Worm (Caenorhabditis elegans): ENCODE measurements around the gene sre-14.

The sre-14 gene

DNA sequence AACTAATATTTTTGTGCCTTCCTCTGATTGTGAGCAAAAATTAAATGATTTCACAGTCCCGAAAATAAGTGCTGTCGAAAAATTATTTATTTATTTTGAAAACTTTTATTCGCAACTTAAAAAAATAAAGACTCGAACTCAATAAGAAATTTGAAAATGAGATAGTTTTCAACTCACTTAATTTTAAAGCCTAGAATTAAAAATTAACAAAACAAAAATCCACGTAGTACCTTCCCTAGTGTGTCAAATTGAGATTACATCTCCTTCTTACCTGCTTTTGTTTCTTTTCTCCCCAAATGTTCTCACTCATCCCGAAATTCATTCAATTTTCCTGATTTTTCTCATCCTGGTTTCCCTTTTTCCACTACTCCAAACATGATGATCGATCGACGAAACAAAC, 41.9 kb downstream of the sre-14 start, which contains the start of gene F35G2.5:
Gene F35G2.5 (plus strand): TSS at position 301 of the 400 bp plus-strand sequence.
- TF ChIP-seq unc-30 (tag; optimal IDR thresholded peaks at IDR 0.05): no peak
- no peak for TF ChIP-seq efl-1 (optimal IDR thresholded peaks at IDR 0.05)
- TF ChIP-seq efl-1 (GFP tag; optimal IDR thresholded peaks at IDR 0.05 in 1 of 2): no peak
- TF ChIP-seq sox-4 (tag; optimal IDR thresholded peaks at IDR 0.05): no peak
- TF ChIP-seq nhr-77 (tag; optimal IDR thresholded peaks at IDR 0.05): no peak
- no peak for TF ChIP-seq unc-130 (tag; optimal IDR thresholded peaks at IDR 0.05)
- TF ChIP-seq jun-1 (tag; optimal IDR thresholded peaks at IDR 0.05): no peak
- TF ChIP-seq nhr-237 (tag; optimal IDR thresholded peaks at IDR 0.05): no peak
- no peak for TF ChIP-seq ztf-4 (tag; optimal IDR thresholded peaks at IDR 0.05)

DNA sequence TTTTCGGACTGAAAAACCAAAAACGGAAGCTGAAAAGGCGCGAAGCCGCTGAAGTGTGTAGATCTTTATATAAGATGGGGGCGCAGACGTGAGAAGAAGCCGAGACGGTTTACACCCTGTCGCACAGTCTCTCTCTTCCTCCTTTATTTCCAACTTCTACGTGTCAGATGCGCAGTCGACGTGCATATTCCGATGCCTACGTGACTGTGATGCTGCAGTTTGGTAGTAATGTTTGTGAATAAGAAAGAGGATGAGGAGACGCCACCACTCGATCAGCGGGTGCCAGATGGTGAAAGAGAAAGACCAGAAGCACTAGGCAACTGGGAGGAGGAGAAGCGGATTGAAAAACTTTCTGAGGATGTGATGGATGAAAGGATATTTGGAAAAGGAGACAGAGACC, 43.0 kb downstream of the sre-14 start:
- TF ChIP-seq blmp-1 (tag; optimal IDR thresholded peaks at IDR 0.05): peak; percentile 27
- TF ChIP-seq C04F5.9 (tag; optimal IDR thresholded peaks at IDR 0.05): no peak

DNA sequence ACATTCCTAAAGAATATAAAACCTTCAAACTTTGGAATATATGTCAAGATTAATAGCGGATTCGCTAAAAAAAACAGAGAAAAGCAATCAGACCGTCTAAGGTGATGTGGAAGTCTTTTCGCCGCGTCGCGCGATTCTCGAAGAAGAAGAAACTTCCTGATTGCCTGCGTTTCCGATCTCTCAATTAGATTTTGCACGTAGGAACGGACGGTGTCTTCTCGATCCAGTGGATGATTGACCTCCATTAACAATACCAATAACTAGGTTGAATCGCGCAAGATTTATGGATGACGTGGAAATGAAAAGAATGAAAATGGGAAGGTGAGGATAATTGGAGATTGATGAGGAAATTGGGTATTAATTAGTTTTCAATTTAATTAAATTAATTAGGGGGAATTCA, 44.1 kb downstream of the sre-14 start:
- TF ChIP-seq unc-62 (GFP tag; optimal IDR thresholded peaks at IDR 0.05) (no peak), fkh-10 (GFP tag; optimal IDR thresholded peaks at IDR 0.05) (no peak), blmp-1 (tag; optimal IDR thresholded peaks at IDR 0.05) (peak; percentile 83), mep-1 (tag; optimal IDR thresholded peaks at IDR 0.05) (peak; percentile 3), nhr-85 (tag) (peak; percentile 73), elt-3 (tag; optimal IDR thresholded peaks at IDR 0.05) (peak in 1 of 6 experiments; percentile 59), efl-1 (optimal IDR thresholded peaks at IDR 0.05) (no peak), efl-1 (GFP tag; optimal IDR thresholded peaks at IDR 0.05 in 1 of 2) (peak in 1 of 2 experiments; percentile 17), nhr-84 (tag; optimal IDR thresholded peaks at IDR 0.05) (no peak)

DNA sequence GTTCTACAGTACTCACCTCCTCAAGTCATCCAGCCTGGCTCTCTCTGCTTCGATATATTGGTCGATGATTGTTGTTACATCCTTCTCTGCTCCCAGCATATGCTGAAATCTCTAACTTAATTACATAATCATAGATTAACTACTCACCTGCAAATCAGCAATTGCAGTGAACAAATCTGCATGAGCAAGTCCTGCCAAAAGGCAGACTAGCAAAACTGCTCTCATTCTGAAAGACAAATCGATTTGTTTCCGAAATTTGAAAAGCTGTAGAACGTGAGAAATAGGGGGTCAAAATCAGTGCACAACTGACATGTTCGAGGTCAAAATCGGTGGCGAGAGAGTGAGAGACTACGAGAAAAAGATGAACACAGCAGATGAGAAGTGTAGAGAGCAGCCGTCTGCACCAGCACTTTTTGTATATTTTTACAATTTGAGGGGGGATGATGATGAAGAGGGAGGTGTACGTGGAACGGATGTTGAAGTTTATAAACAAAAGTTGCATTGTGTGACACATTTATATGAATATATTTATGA, 45.4 kb downstream of the sre-14 start, which contains the start of gene phy-2:
Gene phy-2 (minus strand): TSS at position 226 of the 534 bp plus-strand sequence.
- TF ChIP-seq lin-14 (GFP tag; optimal IDR thresholded peaks at IDR 0.05) (peak; percentile 46), efl-3 (GFP tag; optimal IDR thresholded peaks at IDR 0.05) (no peak), mdl-1 (tag; optimal IDR thresholded peaks at IDR 0.05) (no peak), efl-1 (optimal IDR thresholded peaks at IDR 0.05) (no peak), efl-1 (GFP tag; optimal IDR thresholded peaks at IDR 0.05 in 1 of 2) (peak in 1 of 2 experiments; percentile 72)

DNA sequence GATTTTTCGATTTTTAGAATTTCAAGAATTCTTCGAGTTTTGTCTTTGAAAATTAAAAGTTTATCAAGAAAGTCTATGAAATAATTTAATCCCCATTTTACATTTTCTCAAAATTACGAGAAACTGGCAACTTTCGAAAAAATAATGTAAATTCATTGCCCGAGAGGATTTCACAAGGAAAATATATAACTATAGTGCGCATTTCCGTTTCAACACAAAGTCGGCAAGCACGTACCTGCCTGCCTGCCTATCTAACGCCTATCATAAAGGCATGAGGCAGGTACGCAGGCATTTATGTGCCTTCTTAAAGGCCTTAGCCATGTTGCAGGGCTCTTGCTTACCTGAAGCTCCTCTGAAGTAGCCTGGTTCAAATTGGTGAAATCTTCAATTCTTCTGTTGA, 48.4 kb downstream of the sre-14 start:
- no peak for TF ChIP-seq grh-1 (GFP tag; IDR thresholded peaks at IDR 0.05)
- no peak for TF ChIP-seq dpl-1 (GFP tag; optimal IDR thresholded peaks at IDR 0.05)
- no peak for TF ChIP-seq alr-1 (tag; optimal IDR thresholded peaks at IDR 0.05; ENCODE audit: borderline replicate concordance)
- no peak for TF ChIP-seq efl-1 (optimal IDR thresholded peaks at IDR 0.05)
- TF ChIP-seq efl-1 (GFP tag; optimal IDR thresholded peaks at IDR 0.05 in 1 of 2): peak in 1 of 2 experiments; percentile 62
- no peak for TF ChIP-seq efl-3 (GFP tag; optimal IDR thresholded peaks at IDR 0.05)
- no peak for TF ChIP-seq zag-1 (tag; optimal IDR thresholded peaks at IDR 0.05)
- TF ChIP-seq nhr-20 (tag; optimal IDR thresholded peaks at IDR 0.05): no peak
- no peak for TF ChIP-seq lsy-2 (tag; optimal IDR thresholded peaks at IDR 0.05)
- no peak for TF ChIP-seq jun-1 (tag; optimal IDR thresholded peaks at IDR 0.05)

DNA sequence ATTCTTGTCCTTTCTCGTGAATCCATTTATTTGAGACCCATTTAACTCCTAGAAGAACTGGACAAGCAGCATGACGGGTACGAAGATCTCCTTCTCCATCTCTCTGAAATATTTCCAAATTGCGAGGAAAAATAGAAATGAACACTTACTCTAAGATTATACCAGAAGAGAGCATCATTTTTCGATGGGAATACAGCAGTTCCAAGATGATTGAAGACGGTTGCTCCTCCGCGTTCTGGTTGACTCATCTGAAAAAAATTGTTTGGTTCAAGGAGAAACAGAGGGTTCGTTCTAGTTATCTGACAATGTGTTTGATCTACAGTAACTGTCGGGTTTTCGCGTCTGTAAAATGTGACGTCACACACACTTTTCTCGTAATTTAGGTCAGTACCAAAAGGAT, 50.0 kb downstream of the sre-14 start:
- no peak for TF ChIP-seq nhr-77 (tag; optimal IDR thresholded peaks at IDR 0.05)
- TF ChIP-seq unc-130 (tag; optimal IDR thresholded peaks at IDR 0.05): no peak
- TF ChIP-seq tlp-1 (tag; optimal IDR thresholded peaks at IDR 0.05): no peak
- no peak for TF ChIP-seq fkh-10 (GFP tag; optimal IDR thresholded peaks at IDR 0.05)
- no peak for TF ChIP-seq hlh-4 (tag; optimal IDR thresholded peaks at IDR 0.05)
- TF ChIP-seq C34B4.2 (tag; optimal IDR thresholded peaks at IDR 0.05): no peak
- no peak for TF ChIP-seq elt-3 (tag; optimal IDR thresholded peaks at IDR 0.05)
- no peak for TF ChIP-seq mep-1 (tag; optimal IDR thresholded peaks at IDR 0.05)
- no peak for TF ChIP-seq ets-5 (GFP tag; IDR thresholded peaks at IDR 0.05)
- no peak for TF ChIP-seq pax-3 (tag; optimal IDR thresholded peaks at IDR 0.05)
- no peak for TF ChIP-seq irx-1 (tag; optimal IDR thresholded peaks at IDR 0.05)
- no peak for TF ChIP-seq nhr-20 (tag; optimal IDR thresholded peaks at IDR 0.05)
- no peak for TF ChIP-seq nhr-12 (tag; optimal IDR thresholded peaks at IDR 0.05)
- TF ChIP-seq lin-15B (tag; optimal IDR thresholded peaks at IDR 0.05): no peak
- TF ChIP-seq ces-1 (GFP tag; optimal IDR thresholded peaks at IDR 0.05): no peak
- no peak for TF ChIP-seq nhr-85 (tag)
- no peak for TF ChIP-seq ama-1 (optimal IDR thresholded peaks at IDR 0.05)
- TF ChIP-seq aly-2 (tag; optimal IDR thresholded peaks at IDR 0.05): no peak
